Fruit fly (Drosophila melanogaster) whole organism, adult: ENCODE results near the gene CG33687.

Source experiments
- CG11617 ChIP-seq: fragments of 200-800 bp; sonication (Bioruptor generic); optimal IDR thresholded peaks from 2 replicates; lab custom pipeline; 2017; ENCODE audit warnings: mild to moderate bottlenecking, missing biosample characterization, missing genetic modification reagents, missing genetic modification characterization
- CG33017 ChIP-seq: fragments of 200-800 bp; sonication (Bioruptor generic); optimal IDR thresholded peaks from 2 replicates; lab custom pipeline; 2018; ENCODE audit warnings: missing biosample characterization, mild to moderate bottlenecking, missing genetic modification characterization, moderate library complexity
- Clk ChIP-seq: fragments of 200-800 bp; sonication (Bioruptor generic); optimal IDR thresholded peaks from 2 replicates; lab custom pipeline; 2017; ENCODE audit warnings: missing biosample characterization, missing genetic modification characterization
- Crg-1 ChIP-seq: fragments of 200-800 bp; sonication (Bioruptor generic); optimal IDR thresholded peaks from 2 replicates; lab custom pipeline; 2016; ENCODE audit warnings: missing biosample characterization, missing genetic modification characterization
- Mnt ChIP-seq: fragments of 200-800 bp; sonication (Bioruptor generic); optimal IDR thresholded peaks from 2 replicates; lab custom pipeline; 2016; ENCODE audit warnings: missing biosample characterization, mild to moderate bottlenecking, missing genetic modification characterization
- bab1 ChIP-seq: fragments of 200-800 bp; sonication (Bioruptor generic); optimal IDR thresholded peaks from 3 replicates; lab custom pipeline; 2019; ENCODE audit warnings: missing biosample characterization, mild to moderate bottlenecking, missing genetic modification characterization, moderate library complexity
- kay ChIP-seq: fragments of 200-800 bp; sonication (Bioruptor generic); peaks from one replicate; lab custom pipeline; 2016; ENCODE audit warnings: missing biosample characterization, missing genetic modification characterization, borderline replicate concordance
- ovo ChIP-seq: fragments of 200-800 bp; sonication (Bioruptor generic); optimal IDR thresholded peaks from 2 replicates; lab custom pipeline; 2016; ENCODE audit warnings: missing biosample characterization, missing genetic modification characterization
- tj ChIP-seq: fragments of 200-800 bp; sonication (Bioruptor generic); optimal IDR thresholded peaks from 3 replicates; lab custom pipeline; 2017; ENCODE audit warnings: missing biosample characterization, mild to moderate bottlenecking, missing genetic modification characterization, moderate library complexity
- toe ChIP-seq: fragments of 200-800 bp; sonication (Bioruptor generic); optimal IDR thresholded peaks from 2 replicates; lab custom pipeline; 2016; ENCODE audit warnings: missing biosample characterization, missing genetic modification characterization

DNA sequence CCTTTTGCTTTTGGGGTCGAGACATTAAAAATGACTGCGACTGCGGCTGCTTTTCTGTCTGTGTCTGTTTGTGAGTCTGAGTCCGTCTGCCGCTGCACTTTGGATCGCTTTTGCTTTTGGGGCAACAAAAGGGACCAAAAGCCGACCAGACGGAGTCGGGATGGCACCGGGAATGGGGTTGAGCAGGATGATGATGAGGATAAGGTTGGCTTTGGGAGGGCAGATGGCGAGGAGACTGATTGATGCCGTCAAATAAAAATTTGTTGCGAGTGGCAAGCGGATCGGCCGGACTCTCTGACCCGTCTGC is 7.8 kb upstream of the CG33687 start:
- TF ChIP-seq CG33017 (no peak), kay (no peak), ovo (GFP tag; lab: Kevin White, UChicago) (no peak), CG11617 (GFP tag; lab: Kevin White, UChicago) (no peak), Mnt (GFP tag; lab: Kevin White, UChicago) (no peak), tj (GFP tag; lab: Kevin White, UChicago) (no peak), bab1 (no peak), Clk (GFP tag; lab: Kevin White, UChicago) (no peak), Crg-1 (GFP tag; lab: Kevin White, UChicago) (no peak), toe (GFP tag; lab: Kevin White, UChicago) (no peak)
